Worm (Caenorhabditis elegans): ENCODE measurements around the gene pct-1.

The pct-1 gene

ce11 chrIV:8188421-8189112 is 12.3 kb downstream of the pct-1 start:
- TF ChIP-seq fkh-2 (tag; optimal IDR thresholded peaks at IDR 0.05): no peak
- no peak for TF ChIP-seq daf-12 (tag; optimal IDR thresholded peaks at IDR 0.05)
- no peak for TF ChIP-seq hmg-11 (tag; optimal IDR thresholded peaks at IDR 0.05)
- no peak for TF ChIP-seq aly-2 (tag; optimal IDR thresholded peaks at IDR 0.05)
- TF ChIP-seq jun-1 (tag; optimal IDR thresholded peaks at IDR 0.05): no peak
- no peak for TF ChIP-seq lin-15B (tag; optimal IDR thresholded peaks at IDR 0.05)
- TF ChIP-seq ztf-4 (tag; optimal IDR thresholded peaks at IDR 0.05): no peak
- TF ChIP-seq unc-39 (tag; optimal IDR thresholded peaks at IDR 0.05): no peak
- no peak for TF ChIP-seq nhr-67 (tag; optimal IDR thresholded peaks at IDR 0.05)

ce11 chrIV:8189667-8190066 is 13.4 kb downstream of the pct-1 start:
- TF ChIP-seq ceh-16 (tag; optimal IDR thresholded peaks at IDR 0.05) (no peak), daf-12 (tag; optimal IDR thresholded peaks at IDR 0.05) (no peak), nhr-28 (tag; optimal IDR thresholded peaks at IDR 0.05) (no peak), pha-4 (tag; optimal IDR thresholded peaks at IDR 0.05) (no peak), tbx-2 (tag; optimal IDR thresholded peaks at IDR 0.05) (no peak), aly-2 (tag; optimal IDR thresholded peaks at IDR 0.05) (no peak), ztf-11 (tag; optimal IDR thresholded peaks at IDR 0.05) (no peak), lsy-12 (tag; optimal IDR thresholded peaks at IDR 0.05) (no peak), fos-1 (tag; optimal IDR thresholded peaks at IDR 0.05) (no peak), nhr-23 (tag; optimal IDR thresholded peaks at IDR 0.05) (no peak), ama-1 (optimal IDR thresholded peaks at IDR 0.05) (no peak), pqm-1 (tag; optimal IDR thresholded peaks at IDR 0.05) (no peak), egl-5 (tag; optimal IDR thresholded peaks at IDR 0.05) (no peak), nhr-76 (tag; optimal IDR thresholded peaks at IDR 0.05) (no peak), jun-1 (tag; optimal IDR thresholded peaks at IDR 0.05) (no peak), nhr-77 (tag; optimal IDR thresholded peaks at IDR 0.05) (no peak)

ce11 chrIV:8192878-8193277 is 16.6 kb downstream of the pct-1 start:
- no peak for TF ChIP-seq ztf-4 (tag; optimal IDR thresholded peaks at IDR 0.05)
- no peak for TF ChIP-seq hmg-11 (tag; optimal IDR thresholded peaks at IDR 0.05)

ce11 chrIV:8198851-8199250 is 22.6 kb downstream of the pct-1 start, which contains the start of gene wsp-1:
Gene wsp-1, minus strand, starts transcription at chrIV:8198951.
- TF ChIP-seq elt-2 (tag; optimal IDR thresholded peaks at IDR 0.05): no peak
- no peak for TF ChIP-seq nhr-76 (tag; optimal IDR thresholded peaks at IDR 0.05)
- no peak for TF ChIP-seq nhr-28 (tag; optimal IDR thresholded peaks at IDR 0.05)
- TF ChIP-seq ceh-82 (tag; optimal IDR thresholded peaks at IDR 0.05): no peak
- TF ChIP-seq egl-5 (tag; optimal IDR thresholded peaks at IDR 0.05): no peak
- TF ChIP-seq nhr-23 (tag; optimal IDR thresholded peaks at IDR 0.05): no peak
- TF ChIP-seq ztf-4 (tag; optimal IDR thresholded peaks at IDR 0.05): no peak
- no peak for TF ChIP-seq egl-27 (tag; optimal IDR thresholded peaks at IDR 0.05)
- TF ChIP-seq nhr-12 (tag; optimal IDR thresholded peaks at IDR 0.05): no peak
- TF ChIP-seq unc-39 (tag; optimal IDR thresholded peaks at IDR 0.05): no peak
- no peak for TF ChIP-seq lin-15B (tag; optimal IDR thresholded peaks at IDR 0.05)
- TF ChIP-seq nhr-11 (tag; optimal IDR thresholded peaks at IDR 0.05): no peak
- no peak for TF ChIP-seq ZK546.5 (tag; optimal IDR thresholded peaks at IDR 0.05)

ce11 chrIV:8199274-8199673 is 23.0 kb downstream of the pct-1 start:
- no peak for TF ChIP-seq pqm-1 (tag; optimal IDR thresholded peaks at IDR 0.05)
- no peak for TF ChIP-seq tbx-2 (tag; optimal IDR thresholded peaks at IDR 0.05)
- no peak for TF ChIP-seq egl-5 (tag; optimal IDR thresholded peaks at IDR 0.05)
- TF ChIP-seq nhr-12 (tag; optimal IDR thresholded peaks at IDR 0.05): no peak
- no peak for TF ChIP-seq nhr-11 (tag; optimal IDR thresholded peaks at IDR 0.05)
- TF ChIP-seq ceh-82 (tag; optimal IDR thresholded peaks at IDR 0.05): no peak
- TF ChIP-seq ceh-28 (tag; optimal IDR thresholded peaks at IDR 0.05): no peak
- TF ChIP-seq lin-15B (tag; optimal IDR thresholded peaks at IDR 0.05): no peak
- no peak for TF ChIP-seq nhr-25 (tag; optimal IDR thresholded peaks at IDR 0.05)
- no peak for TF ChIP-seq fos-1 (tag; optimal IDR thresholded peaks at IDR 0.05)
- TF ChIP-seq skn-1 (tag; optimal IDR thresholded peaks at IDR 0.05): no peak
- TF ChIP-seq ztf-11 (tag; optimal IDR thresholded peaks at IDR 0.05): no peak
- no peak for TF ChIP-seq mml-1 (tag; optimal IDR thresholded peaks at IDR 0.05)
- no peak for TF ChIP-seq elt-1 (tag; optimal IDR thresholded peaks at IDR 0.05)
- TF ChIP-seq ZK546.5 (tag; optimal IDR thresholded peaks at IDR 0.05): no peak
- no peak for TF ChIP-seq ztf-4 (tag; optimal IDR thresholded peaks at IDR 0.05)

All from whole organism, L3 larva.